Fruit fly (Drosophila melanogaster) whole organism: ENCODE measurements around the gene Sfp36F.

Source experiments
- Dll ChIP-seq: fragments of >200 bp; optimal IDR thresholded peaks from 2 replicates; lab custom pipeline; 2017
- EcR ChIP-seq, 2 experiments: fragments of >200 bp; optimal IDR thresholded peaks; 2 replicates each; lab custom pipeline; 2017; ENCODE audit warnings: missing biosample characterization in 2 of 2, missing genetic modification characterization in 2 of 2, missing genetic modification reagents in 2 of 2
- pan ChIP-seq: fragments of >200 bp; optimal IDR thresholded peaks from 2 replicates; lab custom pipeline; 2017
- psq ChIP-seq: fragments of >200 bp; optimal IDR thresholded peaks from 2 replicates; lab custom pipeline; 2017

DNA sequence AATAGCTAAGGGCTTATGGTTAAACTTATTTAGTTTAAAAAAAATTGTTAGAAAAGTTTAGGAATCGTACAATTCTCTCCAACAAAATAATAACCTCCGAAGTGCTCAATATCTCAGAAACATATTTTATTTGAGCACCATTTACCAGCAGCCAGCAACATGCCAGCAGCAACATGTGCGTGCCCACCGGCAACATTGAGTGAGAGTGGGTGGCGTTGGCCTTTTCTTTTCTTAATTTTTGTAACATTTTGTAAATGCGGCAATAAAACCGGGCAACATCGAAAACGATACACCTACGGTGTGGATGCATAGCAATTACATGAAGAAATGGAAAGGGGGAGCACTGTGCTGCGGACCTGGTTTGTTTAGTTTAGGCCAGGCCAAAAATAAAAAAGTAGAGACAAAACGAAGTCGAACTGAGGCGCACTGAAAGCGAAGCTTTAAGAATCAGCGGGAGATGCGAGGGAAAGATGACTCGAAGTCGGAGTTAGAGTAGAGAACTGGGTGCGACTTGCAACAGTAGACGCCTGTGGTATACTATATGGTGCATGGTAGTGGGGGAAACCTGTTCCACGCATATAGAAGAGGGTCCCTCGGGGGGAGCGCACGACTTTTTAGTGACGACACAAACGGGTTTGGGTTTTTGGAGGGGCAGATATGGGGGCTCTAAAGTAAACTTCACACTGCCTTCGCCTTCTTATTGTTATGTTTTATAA, 19.4 kb downstream of the Sfp36F start:
- TF ChIP-seq EcR (GFP tag; optimal IDR thresholded peaks at IDR 0.05; lab: Kevin White, UChicago) (no peak), pan (lab: Kevin White, UChicago) (no peak), Dll (lab: Kevin White, UChicago) (no peak), psq (lab: Kevin White, UChicago) (no peak)
